Worm (Caenorhabditis elegans) whole organism, L3 larva: ENCODE measurements around the gene C05D11.8.

Experiments
- ZK546.5 ChIP-seq: sonication (generic microtip); optimal IDR thresholded peaks from 2 replicates; lab custom pipeline; 2017; ENCODE audit warnings: missing biosample characterization, missing genetic modification characterization
- ceh-28 ChIP-seq: fragments of 150-350 bp; optimal IDR thresholded peaks from 2 replicates; lab custom pipeline; 2014; ENCODE audit warnings: missing biosample characterization, missing genetic modification reagents, missing genetic modification characterization
- elt-1 ChIP-seq: fragments of 150-350 bp; optimal IDR thresholded peaks from 2 replicates; lab custom pipeline; 2014; ENCODE audit warnings: missing biosample characterization, missing genetic modification characterization
- fkh-10 ChIP-seq: sonication (generic microtip); optimal IDR thresholded peaks from 2 replicates; lab custom pipeline; 2017; ENCODE audit warnings: missing biosample characterization, missing genetic modification reagents, missing genetic modification characterization
- jun-1 ChIP-seq: fragments of 150-350 bp; optimal IDR thresholded peaks from 2 replicates; lab custom pipeline; 2014; ENCODE audit warnings: missing biosample characterization, missing genetic modification reagents, missing genetic modification characterization
- lin-39 ChIP-seq: fragments of 150-350 bp; optimal IDR thresholded peaks from 2 replicates; lab custom pipeline; 2018; ENCODE audit warnings: missing biosample characterization, missing genetic modification reagents, missing genetic modification characterization
- nfya-1 ChIP-seq: sonication (generic microtip); optimal IDR thresholded peaks from 2 replicates; lab custom pipeline; 2017; ENCODE audit warnings: missing genetic modification characterization, mild to moderate bottlenecking, missing compliant biosample characterization, antibody characterized with exemption, moderate library complexity; ENCODE audit not compliant: insufficient read depth
- nhr-12 ChIP-seq: fragments of 150-350 bp; optimal IDR thresholded peaks from 2 replicates; lab custom pipeline; 2014; ENCODE audit warnings: missing biosample characterization, missing genetic modification characterization
- nhr-76 ChIP-seq: fragments of 150-350 bp; sonication (generic microtip); optimal IDR thresholded peaks from 5 replicates; lab custom pipeline; 2014; ENCODE audit warnings: missing biosample characterization, missing genetic modification characterization
- snpc-4 ChIP-seq: fragments of 150-350 bp; optimal IDR thresholded peaks from 2 replicates; lab custom pipeline; 2014; ENCODE audit warnings: missing biosample characterization, missing genetic modification characterization
- zag-1 ChIP-seq: fragments of 150-350 bp; optimal IDR thresholded peaks from 2 replicates; lab custom pipeline; 2014; ENCODE audit warnings: missing biosample characterization, missing genetic modification characterization

- no peak for TF ChIP-seq lin-39
- no peak for TF ChIP-seq snpc-4 (tag; lab: Kevin White, UChicago)
- no peak for TF ChIP-seq zag-1
- TF ChIP-seq jun-1 (tag; lab: Kevin White, UChicago) = no peak
- no peak for TF ChIP-seq ZK546.5
- no peak for TF ChIP-seq nhr-76 (tag; lab: Kevin White, UChicago)
- no peak for TF ChIP-seq elt-1 (tag; lab: Kevin White, UChicago)
- no peak for TF ChIP-seq ceh-28
- TF ChIP-seq fkh-10 (GFP tag; lab: Kevin White, UChicago) = no peak
- no peak for TF ChIP-seq nfya-1
- TF ChIP-seq nhr-12 (tag; lab: Kevin White, UChicago) = no peak
These were observed 39.9 kb upstream of the C05D11.8 start, which contains the start of gene T26A5.2 for ce11 chrIII:6467005-6467404.
